Worm (Caenorhabditis elegans) whole organism, L1 larva: ENCODE results near the gene Y40B10A.5.

Source experiments
- ceh-88 ChIP-seq: fragments of 200-800 bp; sonication (Bioruptor generic); IDR thresholded peaks from 2 replicates; pipeline ENCODE4 v1.3.6; 2022; ENCODE audit warnings: missing genetic modification characterization, missing compliant biosample characterization
- ceh-90 ChIP-seq: sonication (generic microtip); optimal IDR thresholded peaks from 2 replicates; lab custom pipeline; 2016; ENCODE audit warnings: missing genetic modification characterization, missing compliant biosample characterization
- ces-1 ChIP-seq: fragments of 150-350 bp; optimal IDR thresholded peaks from 2 replicates; lab custom pipeline; 2014; ENCODE audit warnings: missing biosample characterization, missing genetic modification reagents, missing genetic modification characterization
- dpl-1 ChIP-seq, 3 experiments: fragments of 150-350 bp in 2 of 3; sonication (generic microtip) in 1 of 3; optimal IDR thresholded peaks; 2 replicates each; lab custom pipeline; 2014 to 2017; ENCODE audit warnings: missing biosample characterization in 3 of 3, missing genetic modification characterization in 3 of 3, missing genetic modification reagents in 3 of 3
- dsc-1 ChIP-seq: sonication (generic microtip); optimal IDR thresholded peaks from 2 replicates; lab custom pipeline; 2016; ENCODE audit warnings: mild to moderate bottlenecking, missing genetic modification characterization, missing compliant biosample characterization
- efl-1 ChIP-seq, 4 experiments: fragments of 150-350 bp; optimal IDR thresholded peaks in 3 of 4; peaks in 1 of 4; 1 replicate in 1 of 4; 2 replicates in 3 of 4; lab custom pipeline; 2014; ENCODE audit warnings: missing biosample characterization in 2 of 4, missing genetic modification characterization in 2 of 4, missing genetic modification reagents in 2 of 4
- efl-3 ChIP-seq: fragments of 200-800 bp; sonication (Bioruptor generic); optimal IDR thresholded peaks from 2 replicates; lab custom pipeline; 2018; ENCODE audit warnings: mild to moderate bottlenecking, missing genetic modification characterization, missing compliant biosample characterization
- fkh-4 ChIP-seq: sonication (generic microtip); optimal IDR thresholded peaks from 2 replicates; lab custom pipeline; 2016; ENCODE audit warnings: missing compliant biosample characterization, missing genetic modification characterization, borderline replicate concordance
- fkh-8 ChIP-seq: sonication (generic microtip); optimal IDR thresholded peaks from 2 replicates; lab custom pipeline; 2016; ENCODE audit warnings: mild to moderate bottlenecking, missing genetic modification characterization, missing compliant biosample characterization
- fos-1 ChIP-seq: fragments of 150-350 bp; optimal IDR thresholded peaks from 2 replicates; lab custom pipeline; 2014; ENCODE audit warnings: missing biosample characterization, missing genetic modification characterization
- grh-1 ChIP-seq: fragments of 200-800 bp; sonication (Bioruptor generic); IDR thresholded peaks from 2 replicates; pipeline ENCODE4 v1.3.6; 2022; ENCODE audit warnings: missing genetic modification reagents, missing genetic modification characterization, missing compliant biosample characterization
- lin-13 ChIP-seq: fragments of 150-350 bp; optimal IDR thresholded peaks from 2 replicates; lab custom pipeline; 2014; ENCODE audit warnings: missing biosample characterization, missing genetic modification reagents, missing genetic modification characterization
- lin-14 ChIP-seq: fragments of 200-800 bp; sonication (Bioruptor generic); optimal IDR thresholded peaks from 2 replicates; lab custom pipeline; 2018; ENCODE audit warnings: mild to moderate bottlenecking, missing genetic modification characterization, moderate library complexity, missing compliant biosample characterization
- lin-39 ChIP-seq: fragments of 150-350 bp; optimal IDR thresholded peaks from 2 replicates; lab custom pipeline; 2014; ENCODE audit warnings: missing biosample characterization, missing genetic modification reagents, missing genetic modification characterization
- lsy-2 ChIP-seq, 2 experiments: fragments of 150-350 bp; optimal IDR thresholded peaks; 2 replicates each; lab custom pipeline; 2014; ENCODE audit warnings: missing biosample characterization in 2 of 2, missing genetic modification characterization in 2 of 2
- mab-9 ChIP-seq: fragments of 200-800 bp; sonication (Bioruptor generic); IDR thresholded peaks from 2 replicates; pipeline ENCODE4 v1.3.6; 2022; ENCODE audit warnings: missing genetic modification reagents, missing genetic modification characterization, missing compliant biosample characterization
- mdl-1 ChIP-seq, 2 experiments: fragments of 150-350 bp; optimal IDR thresholded peaks; 2 replicates each; lab custom pipeline; 2014 to 2017; ENCODE audit warnings: missing biosample characterization in 2 of 2, missing genetic modification characterization in 2 of 2, inconsistent platforms in 1 of 2
- mep-1 ChIP-seq: fragments of 150-350 bp; optimal IDR thresholded peaks from 2 replicates; lab custom pipeline; 2014; ENCODE audit warnings: missing biosample characterization, missing genetic modification characterization
- nhr-12 ChIP-seq: sonication (generic microtip); optimal IDR thresholded peaks from 2 replicates; lab custom pipeline; 2017; ENCODE audit warnings: missing biosample characterization, missing genetic modification characterization
- nhr-20 ChIP-seq: sonication (generic microtip); optimal IDR thresholded peaks from 2 replicates; lab custom pipeline; 2016; ENCODE audit warnings: mild to moderate bottlenecking, missing genetic modification characterization, missing compliant biosample characterization
- nhr-237 ChIP-seq: fragments of 150-350 bp; optimal IDR thresholded peaks from 2 replicates; lab custom pipeline; 2014; ENCODE audit warnings: missing biosample characterization, missing genetic modification characterization
- nhr-28 ChIP-seq: fragments of 150-350 bp; optimal IDR thresholded peaks from 2 replicates; lab custom pipeline; 2014; ENCODE audit warnings: missing biosample characterization, missing genetic modification characterization
- nhr-71 ChIP-seq: sonication (generic microtip); optimal IDR thresholded peaks from 2 replicates; lab custom pipeline; 2016; ENCODE audit warnings: mild to moderate bottlenecking, missing genetic modification characterization, moderate library complexity, missing compliant biosample characterization
- nhr-77 ChIP-seq: fragments of 150-350 bp; optimal IDR thresholded peaks from 2 replicates; lab custom pipeline; 2014; ENCODE audit warnings: missing biosample characterization, missing genetic modification characterization
- nhr-85 ChIP-seq: sonication (generic microtip); peaks from one replicate; lab custom pipeline; 2016; ENCODE audit warnings: missing genetic modification characterization, inconsistent platforms, missing compliant biosample characterization
- pag-3 ChIP-seq: sonication (generic microtip); optimal IDR thresholded peaks from 2 replicates; lab custom pipeline; 2017; ENCODE audit warnings: missing genetic modification characterization, mild to moderate bottlenecking, missing compliant biosample characterization, antibody characterized with exemption, borderline replicate concordance; ENCODE audit not compliant: insufficient read depth
- rnt-1 ChIP-seq: sonication (generic microtip); optimal IDR thresholded peaks from 2 replicates; lab custom pipeline; 2016; ENCODE audit warnings: mild to moderate bottlenecking, missing genetic modification characterization, moderate library complexity, missing compliant biosample characterization
- snu-23 ChIP-seq: sonication (generic microtip); optimal IDR thresholded peaks from 2 replicates; lab custom pipeline; 2016; ENCODE audit warnings: missing genetic modification characterization, missing compliant biosample characterization
- tlp-1 ChIP-seq: fragments of 150-350 bp; optimal IDR thresholded peaks from 2 replicates; lab custom pipeline; 2014; ENCODE audit warnings: missing biosample characterization, missing genetic modification characterization
- unc-30 ChIP-seq: sonication (generic microtip); optimal IDR thresholded peaks from 2 replicates; lab custom pipeline; 2017; ENCODE audit warnings: missing biosample characterization, missing genetic modification characterization
- unc-62 ChIP-seq: fragments of 150-350 bp; optimal IDR thresholded peaks from 2 replicates; lab custom pipeline; 2014; ENCODE audit warnings: missing biosample characterization, missing genetic modification reagents, missing genetic modification characterization
- unc-98 ChIP-seq: fragments of 200-800 bp; sonication (Bioruptor generic); IDR thresholded peaks from 2 replicates; pipeline ENCODE4 v1.3.6; 2022; ENCODE audit warnings: missing genetic modification characterization, missing compliant biosample characterization
- vab-15 ChIP-seq: sonication (generic microtip); optimal IDR thresholded peaks from 2 replicates; lab custom pipeline; 2017; ENCODE audit warnings: missing genotype, mild to moderate bottlenecking, missing genetic modification characterization, missing compliant biosample characterization
- zip-4 ChIP-seq: fragments of 200-800 bp; sonication (Bioruptor generic); optimal IDR thresholded peaks from 2 replicates; lab custom pipeline; 2018; ENCODE audit warnings: mild to moderate bottlenecking, missing genetic modification characterization, moderate library complexity, missing compliant biosample characterization

Gene Y40B10A.5

DNA sequence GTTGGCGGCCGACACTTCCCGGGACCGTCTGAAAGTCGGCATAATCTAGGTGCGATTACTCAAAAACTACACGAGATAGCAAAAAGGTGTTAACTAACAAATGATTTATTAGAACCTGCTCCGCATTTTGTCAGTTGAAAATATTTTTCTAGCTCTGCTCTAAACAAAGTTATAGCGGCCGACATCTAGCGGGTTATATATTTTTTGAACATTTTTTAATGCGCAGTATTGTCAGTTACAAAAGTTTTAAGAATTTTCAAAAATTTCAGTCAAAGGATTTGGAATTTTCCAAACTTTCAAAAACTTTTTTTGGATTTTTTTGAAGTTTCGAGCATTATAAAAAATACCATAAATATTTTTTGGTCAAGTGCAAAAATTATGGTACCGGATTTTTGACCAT is 35.4 kb upstream of the Y40B10A.5 start:
- TF ChIP-seq efl-1 (optimal IDR thresholded peaks at IDR 0.05; lab: Kevin White, UChicago) (no peak), efl-1 (GFP tag; optimal IDR thresholded peaks at IDR 0.05 in 1 of 2; lab: Kevin White, UChicago) (peak in 1 of 2 experiments; percentile 77), nhr-77 (tag; lab: Kevin White, UChicago) (no peak)

- TF ChIP-seq ceh-88 (GFP tag; lab: Robert Waterston, UW) (no peak), lin-39 (tag; lab: Kevin White, UChicago) (no peak), fos-1 (tag; lab: Kevin White, UChicago) (no peak), lin-13 (GFP tag; lab: Kevin White, UChicago) (no peak), nhr-20 (tag; lab: Kevin White, UChicago) (no peak), mab-9 (no peak), ceh-90 (tag; lab: Kevin White, UChicago) (no peak), dpl-1 (GFP tag; optimal IDR thresholded peaks at IDR 0.05; lab: Kevin White, UChicago) (peak in 1 of 3 experiments; percentile 1), dsc-1 (tag; lab: Kevin White, UChicago) (no peak), vab-15 (tag; lab: Kevin White, UChicago) (peak; percentile 83), unc-98 (GFP tag; lab: Robert Waterston, UW) (no peak), unc-62 (GFP tag; lab: Kevin White, UChicago) (no peak), lin-14 (peak; percentile 88), ces-1 (GFP tag; lab: Kevin White, UChicago) (no peak), tlp-1 (tag; lab: Kevin White, UChicago) (no peak), rnt-1 (tag; lab: Kevin White, UChicago) (peak; percentile 64), mdl-1 (tag; optimal IDR thresholded peaks at IDR 0.05; lab: Kevin White, UChicago) (no peak), nhr-28 (tag; lab: Kevin White, UChicago) (no peak), nhr-237 (no peak), unc-30 (tag; lab: Kevin White, UChicago) (no peak), nhr-77 (tag; lab: Kevin White, UChicago) (no peak), snu-23 (GFP tag; lab: Kevin White, UChicago) (no peak), nhr-71 (peak; percentile 26), zip-4 (no peak), fkh-8 (peak; percentile 19), fkh-4 (tag; lab: Kevin White, UChicago) (no peak), grh-1 (GFP tag; lab: Robert Waterston, UW) (no peak), mep-1 (tag; lab: Kevin White, UChicago) (no peak), lsy-2 (tag; optimal IDR thresholded peaks at IDR 0.05; lab: Kevin White, UChicago) (no peak)
Measured at ce11 chrV:2076043-2076442, 30.2 kb upstream of the Y40B10A.5 start.

- TF ChIP-seq nhr-12 (tag; lab: Kevin White, UChicago) (no peak), fos-1 (tag; lab: Kevin White, UChicago) (no peak), fkh-4 (tag; lab: Kevin White, UChicago) (no peak), pag-3 (no peak)
Measured at ce11 chrV:2072807-2073206, 27.0 kb upstream of the Y40B10A.5 start, which contains the start of gene Y40B10A.9. Y40B10A.9 (minus strand) TSS chrV:2072907.

DNA sequence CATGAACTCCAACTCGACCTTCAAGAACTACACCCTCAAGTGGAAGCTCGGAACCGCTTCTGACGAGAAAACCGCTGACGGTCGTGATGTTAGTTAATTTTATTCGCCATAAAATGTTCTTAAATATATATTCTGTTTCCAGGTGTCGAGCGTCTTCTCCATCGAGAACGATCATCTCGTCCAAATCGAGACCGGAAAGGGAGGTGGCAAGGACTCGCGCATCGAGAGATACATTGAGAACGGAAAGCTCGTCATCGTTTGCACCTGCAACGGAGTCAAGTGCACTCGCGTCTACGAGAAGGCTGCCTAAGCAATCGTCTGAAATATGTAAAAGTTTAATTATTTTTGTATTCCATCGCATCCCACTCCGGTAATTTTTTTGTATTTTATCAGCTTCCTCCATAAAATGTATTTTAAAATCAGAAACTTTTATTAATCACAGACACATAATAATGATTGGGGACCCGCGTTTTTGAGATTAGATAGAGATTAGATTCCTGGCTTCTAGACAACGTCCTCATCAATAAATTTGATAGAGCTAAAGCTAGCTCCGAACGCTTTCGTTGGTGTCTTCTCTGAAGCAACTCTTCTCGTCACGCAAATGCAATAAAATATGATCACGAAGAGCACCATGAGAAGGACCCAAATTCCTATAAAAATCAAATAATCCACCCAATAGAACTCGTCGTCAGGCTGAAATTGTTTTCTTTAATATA is 23.0 kb upstream of the Y40B10A.5 start:
- no peak for TF ChIP-seq efl-3 (GFP tag; lab: Kevin White, UChicago)
- peak; percentile 13 for TF ChIP-seq mep-1 (tag; lab: Kevin White, UChicago)
- TF ChIP-seq nhr-85 (tag; lab: Kevin White, UChicago) = peak; percentile 22
